Worm (Caenorhabditis elegans): ENCODE measurements around the gene gen-1.

Gene gen-1

ce11 chrIII:6245728-6246127 lies 2.2 kb downstream of the gen-1 start, which contains the start of gene bcas-2:
TSS of gene bcas-2 (minus strand) at chrIII:6245828.
- no peak for TF ChIP-seq blmp-1 (tag; optimal IDR thresholded peaks at IDR 0.05; ENCODE audit: insufficient read depth)
- TF ChIP-seq ceh-16 (tag; optimal IDR thresholded peaks at IDR 0.05), result no peak
- TF ChIP-seq ceh-82 (tag; optimal IDR thresholded peaks at IDR 0.05), result no peak
- no peak for TF ChIP-seq ztf-1 (GFP tag; conservative IDR thresholded peaks at IDR 0.05)
- no peak for TF ChIP-seq nhr-6 (tag; optimal IDR thresholded peaks at IDR 0.05)
- no peak for TF ChIP-seq nhr-10 (tag; optimal IDR thresholded peaks at IDR 0.05)
- no peak for TF ChIP-seq alr-1 (tag; optimal IDR thresholded peaks at IDR 0.05)
- no peak for TF ChIP-seq fos-1 (tag; optimal IDR thresholded peaks at IDR 0.05)
- no peak for TF ChIP-seq dmd-4 (tag; optimal IDR thresholded peaks at IDR 0.05)
- TF ChIP-seq unc-62 (GFP tag; optimal IDR thresholded peaks at IDR 0.05), result no peak
- TF ChIP-seq mbf-1 (tag; optimal IDR thresholded peaks at IDR 0.05), result no peak
- no peak for TF ChIP-seq nhr-21 (tag; optimal IDR thresholded peaks at IDR 0.05)
- no peak for TF ChIP-seq nhr-129 (tag; optimal IDR thresholded peaks at IDR 0.05)
- no peak for TF ChIP-seq ama-1 (optimal IDR thresholded peaks at IDR 0.05)
- TF ChIP-seq ztf-11 (tag; optimal IDR thresholded peaks at IDR 0.05), result no peak
- TF ChIP-seq Y55F3AM.14 (GFP tag; optimal IDR thresholded peaks at IDR 0.05), result no peak
- no peak for TF ChIP-seq sem-4 (tag; optimal IDR thresholded peaks at IDR 0.05)
- TF ChIP-seq ZK546.5 (tag; optimal IDR thresholded peaks at IDR 0.05), result no peak
- TF ChIP-seq aly-2 (tag; optimal IDR thresholded peaks at IDR 0.05), result no peak

DNA sequence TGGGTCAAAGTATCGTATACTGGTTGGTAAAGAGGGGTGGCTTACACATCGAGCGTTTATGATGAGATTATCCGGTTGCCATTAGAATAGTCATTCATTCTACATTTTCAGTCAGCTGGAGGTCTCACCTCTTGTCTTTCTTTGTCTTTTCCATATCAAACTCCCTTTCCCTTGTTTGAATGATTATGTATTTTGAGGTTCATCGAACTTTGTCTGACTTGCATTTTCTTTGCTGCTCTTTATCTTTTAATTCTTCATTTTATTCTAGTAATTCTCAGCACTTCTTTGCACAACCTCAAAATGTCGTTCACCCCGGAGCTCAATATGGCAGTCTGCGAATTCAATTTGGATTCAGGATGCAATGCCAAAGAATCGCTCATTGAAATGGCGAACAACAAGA lies 7.4 kb downstream of the gen-1 start, which contains the start of gene T12A2.3:
T12A2.3 (plus strand) TSS at position 301 of the 400 bp plus-strand sequence.
- TF ChIP-seq ztf-11 (tag; optimal IDR thresholded peaks at IDR 0.05) (no peak), F13H6.1 (tag; optimal IDR thresholded peaks at IDR 0.05) (no peak), nhr-10 (tag; optimal IDR thresholded peaks at IDR 0.05) (no peak), lsy-2 (tag; optimal IDR thresholded peaks at IDR 0.05) (no peak)

- TF ChIP-seq nhr-237 (tag; optimal IDR thresholded peaks at IDR 0.05) (no peak), lin-39 (tag; optimal IDR thresholded peaks at IDR 0.05) (no peak), elt-1 (tag; optimal IDR thresholded peaks at IDR 0.05) (no peak), F13H6.1 (tag; optimal IDR thresholded peaks at IDR 0.05) (no peak), ztf-1 (GFP tag; conservative IDR thresholded peaks at IDR 0.05) (no peak), mbf-1 (tag; optimal IDR thresholded peaks at IDR 0.05) (no peak), crh-2 (tag; optimal IDR thresholded peaks at IDR 0.05) (no peak), lin-11 (tag; optimal IDR thresholded peaks at IDR 0.05) (no peak)
These were observed 11.3 kb downstream of the gen-1 start, which contains the start of gene T12A2.21 for ce11 chrIII:6236649-6237048. TSS of gene T12A2.21 (minus strand) at chrIII:6236749.

- peak; percentile 59 for TF ChIP-seq crh-2 (tag; optimal IDR thresholded peaks at IDR 0.05)
- TF ChIP-seq egl-27 (tag; optimal IDR thresholded peaks at IDR 0.05), result peak; percentile 39
- TF ChIP-seq alr-1 (tag; optimal IDR thresholded peaks at IDR 0.05), result no peak
- TF ChIP-seq C34F6.9 (tag; optimal IDR thresholded peaks at IDR 0.05), result peak; percentile 17
- peak; percentile 89 for TF ChIP-seq fos-1 (tag; optimal IDR thresholded peaks at IDR 0.05)
These were observed 16.1 kb downstream of the gen-1 start for ce11 chrIII:6231880-6232279.

DNA sequence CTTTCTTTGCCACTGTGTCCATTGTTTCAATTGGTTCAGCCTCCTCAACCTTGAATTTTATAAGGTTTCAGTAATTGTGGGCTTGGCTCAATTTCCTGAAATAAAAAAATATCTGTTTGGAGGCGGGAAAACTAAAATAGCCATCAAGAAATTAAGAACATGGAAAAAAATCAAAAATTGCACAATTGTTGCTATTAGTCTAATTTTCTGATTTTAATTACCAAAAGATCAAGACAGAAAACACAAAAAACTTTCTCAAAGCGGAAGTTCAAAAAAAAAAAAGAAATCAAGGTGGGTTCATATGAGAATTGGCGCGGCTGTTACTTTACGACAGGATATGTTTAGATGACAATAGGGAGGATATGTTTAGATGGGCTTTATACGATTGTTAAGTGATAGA lies 17.1 kb downstream of the gen-1 start, which contains the start of gene esyt-2:
esyt-2 (minus strand) TSS at position 101 of the 400 bp plus-strand sequence.
- TF ChIP-seq skn-1 (tag; optimal IDR thresholded peaks at IDR 0.05), result no peak

- TF ChIP-seq ama-1 (optimal IDR thresholded peaks at IDR 0.05), result no peak
- peak; percentile 8 for TF ChIP-seq unc-55 (GFP tag; optimal IDR thresholded peaks at IDR 0.05)
These were observed 26.6 kb downstream of the gen-1 start for ce11 chrIII:6221403-6221802.

- no peak for TF ChIP-seq nhr-21 (tag; optimal IDR thresholded peaks at IDR 0.05)
- TF ChIP-seq sem-4 (tag; optimal IDR thresholded peaks at IDR 0.05), result no peak
- no peak for TF ChIP-seq R02D3.7 (tag; optimal IDR thresholded peaks at IDR 0.05)
- no peak for TF ChIP-seq unc-39 (tag; optimal IDR thresholded peaks at IDR 0.05)
These were observed 31.0 kb downstream of the gen-1 start, which contains the start of gene hot-4 for ce11 chrIII:6216833-6217466. TSS of gene hot-4 (plus strand) at chrIII:6217416.
